Fruit fly (Drosophila melanogaster): ENCODE measurements around the gene Gale.

DNA sequence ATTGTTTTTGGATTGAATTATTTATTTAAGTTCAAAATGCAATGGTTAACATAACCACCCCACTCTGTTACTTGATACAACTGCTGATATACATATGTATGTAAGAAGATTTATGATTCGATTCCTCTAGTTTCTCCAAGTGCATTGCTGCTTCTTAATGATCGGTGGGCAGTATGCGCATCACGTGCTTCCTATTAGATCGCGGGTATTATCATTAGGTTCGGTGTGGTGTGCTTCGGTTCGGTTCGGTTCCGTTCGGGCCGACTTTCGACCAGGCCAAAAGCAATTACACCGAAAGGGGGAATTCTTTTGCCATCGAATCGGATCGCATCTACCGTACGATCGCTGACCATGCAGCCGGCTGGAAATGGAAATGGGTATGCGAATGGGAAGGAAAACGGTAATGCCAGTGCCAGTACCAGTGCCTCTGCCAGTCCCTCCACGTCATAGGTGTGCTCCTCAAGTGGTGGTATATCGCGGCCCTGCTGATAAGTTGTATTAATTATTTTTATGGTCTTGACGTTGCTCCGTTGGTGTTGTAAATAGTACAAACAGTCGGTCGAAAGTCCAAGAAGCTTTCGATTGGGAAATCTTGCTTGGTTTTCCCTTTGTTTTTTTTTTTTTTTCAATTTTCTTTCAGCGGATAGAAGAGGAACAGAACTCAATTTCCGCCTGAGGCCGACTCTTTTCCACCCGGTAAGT lies 10.9 kb upstream of the Gale start:
- TF ChIP-seq CG8478 (optimal IDR thresholded peaks at IDR 0.05): no peak
- TF ChIP-seq CTCF (optimal IDR thresholded peaks at IDR 0.05): no peak
